Worm (Caenorhabditis elegans): ENCODE data around the gene B0222.15.

DNA sequence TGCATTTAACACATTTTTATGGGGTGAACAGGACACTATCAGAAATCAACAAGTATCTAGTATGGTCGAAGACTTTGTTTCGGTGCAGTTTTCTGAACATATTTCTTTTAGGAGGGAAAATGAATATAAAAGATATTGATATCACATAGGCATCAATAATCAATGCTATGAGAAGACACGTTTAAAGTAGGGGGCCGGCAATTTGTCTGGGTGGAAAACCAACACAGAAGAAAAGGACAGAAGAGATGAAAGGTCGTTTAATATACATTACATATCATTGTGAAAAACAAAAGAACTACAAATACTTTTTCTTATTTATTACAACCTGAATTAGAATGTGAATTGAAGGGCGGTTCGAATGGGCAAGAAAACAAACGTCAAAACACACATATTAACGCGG lies 4.2 kb downstream of the B0222.15 start:
- TF ChIP-seq hmg-1.1 (GFP tag; IDR thresholded peaks at IDR 0.05) (no peak), ztf-11 (tag; optimal IDR thresholded peaks at IDR 0.05) (no peak), ceh-82 (tag; optimal IDR thresholded peaks at IDR 0.05) (no peak), nhr-77 (tag; optimal IDR thresholded peaks at IDR 0.05) (no peak), nhr-48 (tag; optimal IDR thresholded peaks at IDR 0.05) (no peak), mdl-1 (tag; optimal IDR thresholded peaks at IDR 0.05) (no peak), lsy-2 (tag; optimal IDR thresholded peaks at IDR 0.05) (no peak), nhr-41 (GFP tag; IDR thresholded peaks at IDR 0.05) (no peak), nhr-11 (tag; optimal IDR thresholded peaks at IDR 0.05) (no peak), duxl-1 (tag; optimal IDR thresholded peaks at IDR 0.05; ENCODE audit: poor library complexity) (no peak), mdt-29 (GFP tag; IDR thresholded peaks at IDR 0.05) (no peak), unc-39 (tag; optimal IDR thresholded peaks at IDR 0.05) (no peak)

All from whole organism, L4 larva.